Worm (Caenorhabditis elegans) whole organism, L4/young adult: ENCODE results near the gene W09G12.8.

Source experiments
- dao-5 ChIP-seq: sonication (generic microtip); optimal IDR thresholded peaks from 2 replicates; lab custom pipeline; 2016; ENCODE audit warnings: missing genotype, missing genetic modification characterization, moderate library complexity, missing compliant biosample characterization
- him-1 ChIP-seq: sonication (generic microtip); optimal IDR thresholded peaks from 2 replicates; lab custom pipeline; 2016; ENCODE audit warnings: missing genotype, missing genetic modification reagents, missing genetic modification characterization, missing compliant biosample characterization

DNA sequence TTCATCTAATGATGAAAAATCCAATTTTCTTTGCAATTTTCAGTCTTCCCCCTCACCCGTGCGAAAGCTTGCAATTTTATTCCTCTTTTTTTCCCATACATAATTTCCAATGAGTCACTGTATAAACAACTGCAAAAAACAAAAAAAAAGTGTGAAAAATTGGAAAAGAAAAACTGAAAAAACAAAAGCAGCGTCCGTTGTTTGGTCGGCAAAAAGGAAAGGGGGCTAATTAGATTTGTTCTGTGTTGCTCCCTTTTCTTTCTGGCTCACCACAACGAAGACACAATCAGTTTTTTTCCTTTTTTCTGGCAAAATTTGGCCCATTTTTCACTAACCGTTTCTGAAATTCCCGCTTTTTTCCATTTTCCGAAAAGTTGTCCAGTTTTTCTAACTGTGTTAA is 13.6 kb upstream of the W09G12.8 start:
- TF ChIP-seq him-1 (tag; lab: Kevin White, UChicago) (no peak), dao-5 (no peak)
